Fruit fly (Drosophila melanogaster) whole organism, prepupa: Measurements from ENCODE around the gene CG5611.
A peak's percentile ranks its signal among the peaks of the same experiment; 100 is the strongest.

Experiments used
- CG11294 ChIP-seq: fragments of 200-800 bp; sonication (Bioruptor generic); IDR thresholded peaks from 2 replicates; pipeline ENCODE4 v1.3.6; 2022; ENCODE audit warnings: missing biosample characterization, missing genetic modification characterization
- CG1621 ChIP-seq: fragments of 200-800 bp; sonication (Bioruptor generic); optimal IDR thresholded peaks from 3 replicates; lab custom pipeline; 2018; ENCODE audit warnings: missing biosample characterization, mild to moderate bottlenecking, missing genetic modification characterization
- CG16779 ChIP-seq: fragments of 200-800 bp; sonication (Bioruptor generic); optimal IDR thresholded peaks from 3 replicates; lab custom pipeline; 2017; ENCODE audit warnings: missing biosample characterization, mild to moderate bottlenecking, missing genetic modification characterization
- CG6163 ChIP-seq: fragments of 200-800 bp; sonication (Bioruptor generic); IDR thresholded peaks from 3 replicates; pipeline ENCODE4 v1.3.6; 2022; ENCODE audit warnings: missing biosample characterization, missing genetic modification characterization
- CG6792 ChIP-seq: fragments of 200-800 bp; sonication (Bioruptor generic); optimal IDR thresholded peaks from 3 replicates; lab custom pipeline; 2016; ENCODE audit warnings: missing biosample characterization, missing genetic modification characterization
- Eip75B ChIP-seq: fragments of 200-800 bp; sonication (Bioruptor generic); optimal IDR thresholded peaks from 3 replicates; lab custom pipeline; 2016; ENCODE audit warnings: missing biosample characterization, missing genetic modification characterization
- Eip78C ChIP-seq: fragments of 200-800 bp; sonication (Bioruptor generic); peaks from one replicate; lab custom pipeline; 2016; ENCODE audit warnings: missing biosample characterization, missing genetic modification characterization
- Ets21C ChIP-seq: fragments of 200-800 bp; sonication (Bioruptor generic); optimal IDR thresholded peaks from 3 replicates; lab custom pipeline; 2016; ENCODE audit warnings: missing biosample characterization, missing genetic modification characterization
- OdsH ChIP-seq: fragments of 200-800 bp; sonication (Bioruptor generic); optimal IDR thresholded peaks from 3 replicates; lab custom pipeline; 2016; ENCODE audit warnings: missing biosample characterization, missing genetic modification characterization
- Smox ChIP-seq: fragments of 200-800 bp; sonication (Bioruptor generic); optimal IDR thresholded peaks from 3 replicates; lab custom pipeline; 2016; ENCODE audit warnings: missing biosample characterization, missing genetic modification characterization
- lz ChIP-seq: fragments of 200-800 bp; sonication (Bioruptor generic); optimal IDR thresholded peaks from 3 replicates; lab custom pipeline; 2016; ENCODE audit warnings: missing biosample characterization, missing genetic modification characterization
- pdm3 ChIP-seq: fragments of 200-800 bp; sonication (Bioruptor generic); optimal IDR thresholded peaks from 3 replicates; lab custom pipeline; 2016; ENCODE audit warnings: missing biosample characterization, missing genetic modification characterization
- ss ChIP-seq, 2 experiments: fragments of 200-800 bp; sonication (Bioruptor generic); optimal IDR thresholded peaks; 2 replicates in 1 of 2; 3 replicates in 1 of 2; lab custom pipeline; 2017 to 2018; ENCODE audit warnings: mild to moderate bottlenecking in 2 of 2, missing biosample characterization in 2 of 2, missing genetic modification characterization in 2 of 2, moderate library complexity in 1 of 2

DNA sequence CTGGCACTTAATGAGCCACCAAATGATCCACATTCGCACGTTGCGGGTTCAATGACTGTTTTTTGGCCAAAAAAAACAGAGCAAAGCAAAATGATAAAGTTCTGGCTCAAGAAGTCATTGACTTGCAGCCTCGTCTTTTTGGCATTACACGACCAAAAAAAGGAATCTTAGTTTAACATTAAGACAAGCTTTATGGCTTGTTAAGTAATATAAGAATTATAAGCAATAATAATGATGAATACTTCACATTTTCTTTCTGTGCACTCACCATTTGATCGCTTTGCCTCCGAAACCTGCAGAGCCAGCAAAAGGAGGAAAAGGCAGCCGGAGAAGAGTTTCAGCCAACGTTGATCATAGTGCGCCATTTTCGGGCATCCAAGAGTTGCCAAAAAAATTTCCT lies 42.7 kb downstream of the CG5611 start:
- TF ChIP-seq Ets21C (GFP tag; lab: Kevin White, UChicago) (peak; percentile 47), Eip78C (no peak), lz (GFP tag; lab: Kevin White, UChicago) (peak; percentile 76), pdm3 (GFP tag; lab: Kevin White, UChicago) (peak; percentile 33), CG6792 (peak; percentile 41), CG1621 (tag; lab: Kevin White, UChicago) (no peak), Smox (GFP tag; lab: Kevin White, UChicago) (peak; percentile 79), CG11294 (GFP tag; lab: Robert Waterston, UW) (no peak), CG6163 (GFP tag; lab: Robert Waterston, UW) (no peak), ss (GFP tag; optimal IDR thresholded peaks at IDR 0.05; lab: Kevin White, UChicago) (no peak), Eip75B (GFP tag; lab: Kevin White, UChicago) (no peak), OdsH (GFP tag; lab: Kevin White, UChicago) (no peak), CG16779 (no peak)
